Fruit fly (Drosophila melanogaster): Measurements from ENCODE around the gene bc10.

The bc10 gene

dm6 chr3L:5565051-5565688, at the start of gene bc10 (continued):
- peak; percentile 32 for TF ChIP-seq B-H2 (GFP tag; optimal IDR thresholded peaks at IDR 0.05)
- TF ChIP-seq mld (GFP tag; IDR thresholded peaks at IDR 0.05; ENCODE audit: partially characterized antibody), result peak; percentile 63; the same call in 2 of the 3 replicates
- no peak for TF ChIP-seq CG4854 (GFP tag; optimal IDR thresholded peaks at IDR 0.05)
- TF ChIP-seq inv (GFP tag; IDR thresholded peaks at IDR 0.05; ENCODE audit: partially characterized antibody), result peak; percentile 81
- no peak for TF ChIP-seq stc (GFP tag; IDR thresholded peaks at IDR 0.05)
- TF ChIP-seq CG9817 (tag; optimal IDR thresholded peaks at IDR 0.05), result no peak
- TF ChIP-seq vfl (GFP tag; optimal IDR thresholded peaks at IDR 0.05), result no peak
- peak; percentile 82 for TF ChIP-seq CG16813 (GFP tag; IDR thresholded peaks at IDR 0.05; ENCODE audit: partially characterized antibody)
- TF ChIP-seq Awh (GFP tag; IDR thresholded peaks at IDR 0.05), result no peak
- TF ChIP-seq CG10431 (GFP tag; optimal IDR thresholded peaks at IDR 0.05), result no peak
- TF ChIP-seq CG2678 (tag; optimal IDR thresholded peaks at IDR 0.05), result no peak
- TF ChIP-seq CG10321 (GFP tag; IDR thresholded peaks at IDR 0.05), result no peak
- TF ChIP-seq Sin3A (optimal IDR thresholded peaks at IDR 0.05), result peak; percentile 24
- TF ChIP-seq stwl (tag; optimal IDR thresholded peaks at IDR 0.05), result peak; percentile 56
- no peak for TF ChIP-seq grau (tag; optimal IDR thresholded peaks at IDR 0.05)
- TF ChIP-seq CG15514 (GFP tag; optimal IDR thresholded peaks at IDR 0.05), result peak; percentile 100
- TF ChIP-seq sna (GFP tag; IDR thresholded peaks at IDR 0.05; ENCODE audit: partially characterized antibody), result peak; percentile 74
- TF ChIP-seq D (optimal IDR thresholded peaks at IDR 0.05), result peak; percentile 32
- no peak for TF ChIP-seq D (GFP tag; optimal IDR thresholded peaks at IDR 0.05)
- TF ChIP-seq pho (GFP tag; optimal IDR thresholded peaks at IDR 0.05), result no peak
- TF ChIP-seq CG8290 (GFP tag; optimal IDR thresholded peaks at IDR 0.05), result no peak
- TF ChIP-seq CG8290 (tag; optimal IDR thresholded peaks at IDR 0.05), result no peak
- no peak for TF ChIP-seq gsb (GFP tag; IDR thresholded peaks at IDR 0.05)
- peak; percentile 65 for TF ChIP-seq MBD-R2 (GFP tag; IDR thresholded peaks at IDR 0.05)
- no peak for TF ChIP-seq CG8944 (GFP tag; optimal IDR thresholded peaks at IDR 0.05)
- TF ChIP-seq CG13775 (GFP tag; optimal IDR thresholded peaks at IDR 0.05), result no peak
- no peak for TF ChIP-seq CG12744 (GFP tag; optimal IDR thresholded peaks at IDR 0.05)
- TF ChIP-seq nerfin-1 (tag; optimal IDR thresholded peaks at IDR 0.05), result no peak
- no peak for TF ChIP-seq CG6175 (GFP tag; IDR thresholded peaks at IDR 0.05)
- TF ChIP-seq CG8924 (tag; optimal IDR thresholded peaks at IDR 0.05), result no peak
- peak; percentile 74 for TF ChIP-seq zen (tag; optimal IDR thresholded peaks at IDR 0.05)
- TF ChIP-seq CG2120 (GFP tag; optimal IDR thresholded peaks at IDR 0.05), result no peak
- TF ChIP-seq CG4282 (GFP tag; optimal IDR thresholded peaks at IDR 0.05), result no peak
- TF ChIP-seq Ada2b (GFP tag; IDR thresholded peaks at IDR 0.05), result no peak
- TF ChIP-seq hth (optimal IDR thresholded peaks at IDR 0.05), result no peak
- no peak for TF ChIP-seq tin (GFP tag; optimal IDR thresholded peaks at IDR 0.05)
- TF ChIP-seq CG2712 (tag; optimal IDR thresholded peaks at IDR 0.05), result peak; percentile 20
- TF ChIP-seq hkb (optimal IDR thresholded peaks at IDR 0.05), result no peak
- no peak for TF ChIP-seq hkb (GFP tag; IDR thresholded peaks at IDR 0.05)
- no peak for TF ChIP-seq Hr78 (GFP tag; optimal IDR thresholded peaks at IDR 0.05)
- TF ChIP-seq CG14860 (GFP tag; IDR thresholded peaks at IDR 0.05; ENCODE audit: partially characterized antibody), result peak; percentile 74
- no peak for TF ChIP-seq dimm (GFP tag; IDR thresholded peaks at IDR 0.05)
- TF ChIP-seq HmgZ (tag; optimal IDR thresholded peaks at IDR 0.05), result peak; percentile 55
- TF ChIP-seq Hey (tag; optimal IDR thresholded peaks at IDR 0.05), result no peak
- TF ChIP-seq Dbx (GFP tag; IDR thresholded peaks at IDR 0.05), result no peak
- TF ChIP-seq crp (GFP tag; optimal IDR thresholded peaks at IDR 0.05), result peak in 1 of 2 experiments; percentile 50
- TF ChIP-seq Blimp-1 (GFP tag; optimal IDR thresholded peaks at IDR 0.05), result no peak
- no peak for TF ChIP-seq CG17912 (GFP tag; optimal IDR thresholded peaks at IDR 0.05)
- no peak for TF ChIP-seq chm (GFP tag; IDR thresholded peaks at IDR 0.05)
- TF ChIP-seq exex (tag; optimal IDR thresholded peaks at IDR 0.05), result peak; percentile 4
- no peak for TF ChIP-seq CG6813 (GFP tag; optimal IDR thresholded peaks at IDR 0.05)
